Worm (Caenorhabditis elegans) whole organism, early embryonic: ENCODE results near the gene idpa-3.

Experiments
- B0310.2 ChIP-seq: sonication (generic microtip); optimal IDR thresholded peaks from 2 replicates; lab custom pipeline; 2016; ENCODE audit warnings: mild to moderate bottlenecking, missing genetic modification characterization, missing compliant biosample characterization
- F13C5.2 ChIP-seq: sonication (generic microtip); optimal IDR thresholded peaks from 2 replicates; lab custom pipeline; 2017; ENCODE audit warnings: mild to moderate bottlenecking, missing genetic modification characterization, inconsistent platforms, missing compliant biosample characterization
- aly-1 ChIP-seq: sonication (generic microtip); optimal IDR thresholded peaks from 2 replicates; lab custom pipeline; 2016; ENCODE audit warnings: missing genetic modification characterization, missing compliant biosample characterization
- ama-1 ChIP-seq: fragments of 150-350 bp; optimal IDR thresholded peaks from 2 replicates; lab custom pipeline; 2014
- ceh-13 ChIP-seq: fragments of 200-800 bp; sonication (Bioruptor generic); optimal IDR thresholded peaks from 2 replicates; lab custom pipeline; 2018; ENCODE audit warnings: mild to moderate bottlenecking, missing genetic modification characterization, missing compliant biosample characterization
- ceh-36 ChIP-seq: sonication (generic microtip); optimal IDR thresholded peaks from 2 replicates; lab custom pipeline; 2016; ENCODE audit warnings: missing genetic modification characterization, inconsistent platforms, missing compliant biosample characterization
- ets-7 ChIP-seq: sonication (generic microtip); optimal IDR thresholded peaks from 2 replicates; lab custom pipeline; 2016; ENCODE audit warnings: missing genotype, missing genetic modification characterization, missing compliant biosample characterization
- flt-1 ChIP-seq: fragments of 200-800 bp; sonication (Bioruptor generic); IDR thresholded peaks from 2 replicates; pipeline ENCODE4 v1.3.6; 2022; ENCODE audit warnings: missing genetic modification characterization, missing compliant biosample characterization
- hmbx-1 ChIP-seq: sonication (generic microtip); optimal IDR thresholded peaks from 2 replicates; lab custom pipeline; 2016; ENCODE audit warnings: mild to moderate bottlenecking, missing genetic modification characterization, missing compliant biosample characterization
- hmg-4 ChIP-seq: fragments of 200-800 bp; sonication (Bioruptor generic); optimal IDR thresholded peaks from 2 replicates; lab custom pipeline; 2018; ENCODE audit warnings: mild to moderate bottlenecking, missing genetic modification characterization, missing compliant biosample characterization
- hnd-1 ChIP-seq: sonication (generic microtip); optimal IDR thresholded peaks from 2 replicates; lab custom pipeline; 2016; ENCODE audit warnings: missing genetic modification characterization, missing compliant biosample characterization
- pes-1 ChIP-seq: fragments of 200-800 bp; sonication (Bioruptor generic); IDR thresholded peaks from 2 replicates; pipeline ENCODE4 v1.3.6; 2022; ENCODE audit warnings: missing genetic modification reagents, missing genetic modification characterization, missing compliant biosample characterization
- scrt-1 ChIP-seq: fragments of 200-800 bp; sonication (Bioruptor generic); IDR thresholded peaks from 2 replicates; pipeline ENCODE4 v1.3.6; 2022; ENCODE audit warnings: missing genetic modification characterization, missing compliant biosample characterization
- sea-1 ChIP-seq: fragments of 200-800 bp; sonication (Bioruptor generic); conservative IDR thresholded peaks from 2 replicates; pipeline ENCODE4 v1.3.6; 2022; ENCODE audit warnings: missing genetic modification characterization, missing compliant biosample characterization
- tbx-11 ChIP-seq: fragments of 200-800 bp; sonication (Bioruptor generic); IDR thresholded peaks from 2 replicates; pipeline ENCODE4 v1.3.6; 2022; ENCODE audit warnings: missing genetic modification characterization, missing compliant biosample characterization
- tbx-37 ChIP-seq: fragments of 200-800 bp; sonication (Bioruptor generic); conservative IDR thresholded peaks from 2 replicates; pipeline ENCODE4 v1.3.6; 2022; ENCODE audit warnings: missing genetic modification reagents, missing genetic modification characterization, missing compliant biosample characterization
- tra-4 ChIP-seq: sonication (generic microtip); optimal IDR thresholded peaks from 2 replicates; lab custom pipeline; 2017; ENCODE audit warnings: missing genetic modification characterization, missing compliant biosample characterization

Gene idpa-3

DNA sequence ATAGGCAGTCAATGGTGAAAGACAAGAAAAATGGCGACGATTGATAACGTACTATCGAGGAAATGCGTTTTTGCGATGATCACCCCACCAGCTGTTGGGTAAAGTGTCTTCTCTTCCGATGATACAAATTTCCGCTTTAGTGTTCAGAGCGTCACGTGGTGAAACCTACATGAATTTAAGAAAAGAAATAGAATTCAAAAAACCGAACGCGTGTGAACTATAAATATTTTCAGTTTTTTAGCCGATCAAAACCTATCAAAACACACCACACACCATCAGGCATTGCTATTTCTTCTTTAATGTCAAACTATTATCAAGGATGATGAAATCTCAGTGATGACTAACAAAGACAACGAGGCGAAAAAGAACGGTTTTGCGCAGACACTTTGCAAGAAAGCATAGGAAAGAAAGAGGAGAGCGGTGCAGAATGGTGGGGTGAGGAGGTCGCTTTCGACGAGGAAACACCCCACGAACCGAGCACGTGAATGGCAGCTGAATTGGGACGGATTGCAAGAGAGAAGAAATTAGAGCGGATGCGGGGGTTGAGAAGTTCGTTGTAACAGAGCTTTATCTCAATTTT lies 4.1 kb upstream of the idpa-3 start:
- no peak for TF ChIP-seq F13C5.2
- no peak for TF ChIP-seq ets-7 (tag; lab: Kevin White, UChicago)
- TF ChIP-seq aly-1 (tag; lab: Kevin White, UChicago): no peak
- no peak for TF ChIP-seq ceh-36 (tag; lab: Kevin White, UChicago)
- TF ChIP-seq flt-1: no peak

DNA sequence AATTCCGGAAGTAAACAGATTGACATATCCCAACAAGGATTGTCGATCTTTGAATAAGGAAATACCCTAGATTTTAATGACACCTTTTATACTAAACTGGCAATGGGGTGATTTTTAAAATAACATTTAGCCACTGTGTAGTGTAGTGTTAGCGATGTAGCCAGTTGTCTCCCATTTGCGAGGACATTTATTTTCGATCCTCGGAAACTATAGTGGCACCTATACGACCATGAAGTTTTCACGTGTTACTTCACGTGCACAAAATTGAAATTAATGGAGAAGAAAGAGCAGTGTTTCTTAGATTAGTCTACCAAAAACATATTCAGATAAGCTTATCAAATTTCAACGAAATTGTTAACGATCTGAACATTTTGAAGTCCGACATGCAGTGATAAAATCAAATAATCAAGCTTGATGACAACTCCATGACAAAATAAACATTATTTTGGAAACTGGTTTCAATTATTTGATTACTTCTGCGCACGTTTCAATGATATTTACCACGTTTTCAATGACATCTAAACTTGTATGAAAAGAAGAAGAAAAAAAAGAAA lies 2.9 kb upstream of the idpa-3 start, which contains the start of gene R07E3.4:
R07E3.4 (minus strand) TSS at position 51 of the 554 bp plus-strand sequence.
- TF ChIP-seq sea-1 (GFP tag; lab: Robert Waterston, UW): no peak
- TF ChIP-seq scrt-1 (GFP tag; lab: Robert Waterston, UW): no peak
- TF ChIP-seq hnd-1: no peak
- TF ChIP-seq tbx-11 (GFP tag; lab: Robert Waterston, UW): no peak
- TF ChIP-seq ceh-36 (tag; lab: Kevin White, UChicago): no peak
- TF ChIP-seq ceh-13 (GFP tag; lab: Kevin White, UChicago): no peak
- no peak for TF ChIP-seq F13C5.2
- TF ChIP-seq ets-7 (tag; lab: Kevin White, UChicago): no peak
- no peak for TF ChIP-seq aly-1 (tag; lab: Kevin White, UChicago)
- TF ChIP-seq pes-1 (GFP tag; lab: Robert Waterston, UW): no peak
- TF ChIP-seq flt-1: no peak
- TF ChIP-seq B0310.2 (tag; lab: Kevin White, UChicago): no peak
- no peak for TF ChIP-seq tbx-37 (GFP tag; lab: Robert Waterston, UW)
- no peak for TF ChIP-seq hmbx-1
- no peak for TF ChIP-seq ama-1
- no peak for TF ChIP-seq hmg-4 (GFP tag; lab: Kevin White, UChicago)
- TF ChIP-seq tra-4 (tag; lab: Kevin White, UChicago): no peak

DNA sequence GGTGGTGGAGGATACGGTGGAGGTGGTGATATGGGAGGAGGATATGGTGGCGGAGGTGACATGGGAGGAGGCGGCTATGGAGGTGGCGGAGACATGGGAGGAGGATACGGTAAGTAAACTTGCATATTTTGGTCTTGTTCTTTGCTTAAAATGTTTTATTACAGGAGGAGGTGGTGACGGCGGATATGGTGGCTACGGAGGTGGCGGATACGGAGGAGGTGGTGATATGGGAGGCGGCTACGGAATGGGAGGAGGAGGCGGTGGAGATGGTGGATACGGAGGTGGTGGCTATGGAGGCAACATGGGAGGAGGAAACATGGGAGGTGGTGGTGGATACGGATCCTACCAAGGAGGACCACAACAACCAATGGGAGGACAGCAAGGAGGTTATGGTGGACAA lies 354 bp downstream of the idpa-3 start:
- no peak for TF ChIP-seq hmbx-1
- TF ChIP-seq tbx-37 (GFP tag; lab: Robert Waterston, UW): 0 out of 2 replicates have a peak, but pooled peaks have one; percentile 24
- peak; percentile 51 for TF ChIP-seq aly-1 (tag; lab: Kevin White, UChicago)

DNA sequence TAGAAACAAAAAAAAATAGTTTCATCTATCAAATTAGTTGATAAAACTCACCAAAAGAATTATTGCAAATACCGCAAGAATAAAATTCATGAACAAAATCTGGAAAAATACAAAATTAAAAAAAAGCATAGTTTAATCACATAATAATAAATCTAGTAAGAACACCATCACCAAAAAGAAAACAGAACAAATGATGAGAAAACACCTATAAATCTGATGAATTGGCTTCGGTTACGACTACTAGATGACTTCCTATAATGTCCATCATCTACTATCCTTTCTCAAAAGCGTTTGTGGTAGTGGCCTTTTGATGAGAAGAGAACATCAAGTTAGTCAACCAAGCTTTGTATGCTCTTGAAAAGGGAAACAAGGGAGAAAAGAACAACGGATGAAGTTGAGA lies 1.9 kb downstream of the idpa-3 start, which contains the start of gene cut-5:
cut-5 (minus strand) TSS at position 101 of the 400 bp plus-strand sequence.
- TF ChIP-seq scrt-1 (GFP tag; lab: Robert Waterston, UW): no peak
- no peak for TF ChIP-seq aly-1 (tag; lab: Kevin White, UChicago)
- TF ChIP-seq sea-1 (GFP tag; lab: Robert Waterston, UW): no peak
- no peak for TF ChIP-seq hnd-1
- no peak for TF ChIP-seq F13C5.2
- no peak for TF ChIP-seq ets-7 (tag; lab: Kevin White, UChicago)
- TF ChIP-seq flt-1: no peak
- no peak for TF ChIP-seq tbx-11 (GFP tag; lab: Robert Waterston, UW)
- TF ChIP-seq ama-1: no peak

DNA sequence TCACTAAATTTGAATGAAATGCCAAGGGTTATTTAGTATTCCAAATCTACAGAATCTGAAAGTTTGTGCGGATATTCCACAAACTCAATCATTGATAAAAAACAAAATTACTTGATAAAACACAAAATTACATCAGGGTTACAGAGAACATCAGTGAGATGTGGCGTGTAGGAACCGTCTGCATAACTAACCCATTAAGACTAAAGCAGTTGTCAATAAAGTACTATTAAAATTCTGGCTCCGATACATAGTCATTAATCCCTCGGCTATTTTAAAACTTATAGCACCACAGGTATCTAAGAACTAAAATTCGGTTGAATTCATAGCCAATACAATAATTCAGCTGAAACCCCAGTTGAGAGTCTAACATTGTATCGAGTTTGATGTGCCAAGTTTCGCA lies 2.5 kb downstream of the idpa-3 start:
- TF ChIP-seq B0310.2 (tag; lab: Kevin White, UChicago) (no peak), hmbx-1 (no peak), hnd-1 (no peak), ceh-36 (tag; lab: Kevin White, UChicago) (no peak), hmg-4 (GFP tag; lab: Kevin White, UChicago) (no peak), tra-4 (tag; lab: Kevin White, UChicago) (no peak), pes-1 (GFP tag; lab: Robert Waterston, UW) (no peak), F13C5.2 (no peak), ama-1 (no peak), tbx-37 (GFP tag; lab: Robert Waterston, UW) (no peak), ceh-13 (GFP tag; lab: Kevin White, UChicago) (no peak), flt-1 (no peak), scrt-1 (GFP tag; lab: Robert Waterston, UW) (no peak), ets-7 (tag; lab: Kevin White, UChicago) (no peak)

DNA sequence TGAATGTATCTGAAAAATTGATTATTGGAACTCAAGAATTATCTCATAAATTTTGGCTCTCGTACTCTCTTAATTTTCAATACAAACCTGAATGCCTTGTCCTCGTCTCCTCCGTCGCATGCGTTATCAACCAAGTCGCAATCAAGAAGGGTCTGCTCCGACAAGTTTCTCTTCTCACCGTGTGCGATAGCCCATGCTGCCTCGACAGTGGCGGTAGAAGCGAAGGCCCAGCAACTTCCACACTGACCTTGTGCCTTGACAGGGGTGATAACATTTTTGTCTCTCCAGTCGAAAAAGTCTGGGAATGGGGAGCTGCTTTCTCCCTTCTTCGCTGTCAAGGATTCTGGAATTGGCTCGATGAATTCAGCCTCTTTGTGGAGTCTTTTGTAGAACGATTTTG lies 3.8 kb downstream of the idpa-3 start:
- no peak for TF ChIP-seq scrt-1 (GFP tag; lab: Robert Waterston, UW)
- TF ChIP-seq tra-4 (tag; lab: Kevin White, UChicago): no peak
- TF ChIP-seq aly-1 (tag; lab: Kevin White, UChicago): no peak
- no peak for TF ChIP-seq ama-1
- TF ChIP-seq tbx-11 (GFP tag; lab: Robert Waterston, UW): no peak
- no peak for TF ChIP-seq sea-1 (GFP tag; lab: Robert Waterston, UW)
- TF ChIP-seq ceh-13 (GFP tag; lab: Kevin White, UChicago): no peak
- no peak for TF ChIP-seq B0310.2 (tag; lab: Kevin White, UChicago)
- no peak for TF ChIP-seq hmbx-1
- no peak for TF ChIP-seq tbx-37 (GFP tag; lab: Robert Waterston, UW)

DNA sequence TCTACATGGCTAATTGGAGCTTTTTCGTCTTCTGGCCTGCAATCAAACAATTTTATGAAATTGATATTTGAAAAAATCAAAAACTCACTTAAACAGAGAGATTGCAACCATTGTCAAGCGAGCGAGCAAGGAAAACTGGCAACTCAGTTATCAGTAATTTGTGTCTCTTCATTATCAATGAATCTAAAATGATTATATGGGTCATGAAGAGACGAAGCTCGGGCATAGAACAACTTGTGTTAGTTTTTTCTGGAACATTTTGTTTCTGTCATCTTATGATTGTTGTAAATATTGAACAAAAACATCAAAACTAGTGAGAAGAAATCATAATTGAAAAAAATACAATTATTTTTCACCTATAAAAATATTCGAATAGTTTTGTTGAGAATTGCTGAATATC lies 4.7 kb downstream of the idpa-3 start, which contains the start of gene R07E3.1:
R07E3.1 (minus strand) TSS at position 176 of the 400 bp plus-strand sequence.
- TF ChIP-seq hnd-1: no peak
- TF ChIP-seq tra-4 (tag; lab: Kevin White, UChicago): no peak
- no peak for TF ChIP-seq ets-7 (tag; lab: Kevin White, UChicago)
- TF ChIP-seq F13C5.2: no peak
- TF ChIP-seq aly-1 (tag; lab: Kevin White, UChicago): no peak
- no peak for TF ChIP-seq ceh-36 (tag; lab: Kevin White, UChicago)
- no peak for TF ChIP-seq tbx-37 (GFP tag; lab: Robert Waterston, UW)
- TF ChIP-seq flt-1: no peak
- TF ChIP-seq hmbx-1: no peak
- TF ChIP-seq pes-1 (GFP tag; lab: Robert Waterston, UW): no peak
- TF ChIP-seq ama-1: no peak
- TF ChIP-seq sea-1 (GFP tag; lab: Robert Waterston, UW): no peak
- TF ChIP-seq B0310.2 (tag; lab: Kevin White, UChicago): no peak
- no peak for TF ChIP-seq hmg-4 (GFP tag; lab: Kevin White, UChicago)
- TF ChIP-seq ceh-13 (GFP tag; lab: Kevin White, UChicago): no peak
- no peak for TF ChIP-seq scrt-1 (GFP tag; lab: Robert Waterston, UW)
- TF ChIP-seq tbx-11 (GFP tag; lab: Robert Waterston, UW): no peak
